Worm (Caenorhabditis elegans): ENCODE measurements around the gene Y6E2A.7.

Y6E2A.7 gene

ce11 chrV:15766122-15766594, 46.5 kb downstream of the Y6E2A.7 start, which contains the start of the genes haf-3 and F57A10.2 (continued):
- TF ChIP-seq snpc-1.3 (tag; optimal IDR thresholded peaks at IDR 0.05; ENCODE audit: insufficient read depth), result peak; percentile 71
- no peak for TF ChIP-seq Y53F4B.3 (GFP tag; IDR thresholded peaks at IDR 0.05)
- TF ChIP-seq rec-8 (tag; optimal IDR thresholded peaks at IDR 0.05), result no peak
- TF ChIP-seq tlf-1 (GFP tag; optimal IDR thresholded peaks at IDR 0.05), result peak; percentile 88
- no peak for TF ChIP-seq nfya-2 (GFP tag; IDR thresholded peaks at IDR 0.05)
- TF ChIP-seq nfyb-1 (GFP tag; IDR thresholded peaks at IDR 0.05), result peak; percentile 92
- TF ChIP-seq K12H6.12 (tag; optimal IDR thresholded peaks at IDR 0.05), result peak; percentile 60
- peak; percentile 67 for TF ChIP-seq ceh-91 (GFP tag; IDR thresholded peaks at IDR 0.05)
- peak; percentile 65; the same call in 1 of the 2 replicates for TF ChIP-seq lir-1 (GFP tag; conservative IDR thresholded peaks at IDR 0.05)
- peak; percentile 56 for TF ChIP-seq xnd-1 (tag; optimal IDR thresholded peaks at IDR 0.05)
- TF ChIP-seq Y95B8A.8 (GFP tag; IDR thresholded peaks at IDR 0.05), result no peak
- no peak for TF ChIP-seq cebp-1 (GFP tag; IDR thresholded peaks at IDR 0.05)
- TF ChIP-seq cebp-1 (tag; optimal IDR thresholded peaks at IDR 0.05), result peak; percentile 81
- TF ChIP-seq ama-1 (optimal IDR thresholded peaks at IDR 0.05), result no peak
- no peak for TF ChIP-seq ama-1 (GFP tag; optimal IDR thresholded peaks at IDR 0.05)
- TF ChIP-seq F33H1.4 (GFP tag; IDR thresholded peaks at IDR 0.05), result peak; percentile 68
- no peak for TF ChIP-seq mxl-1 (tag; optimal IDR thresholded peaks at IDR 0.05)
- TF ChIP-seq ceh-40 (GFP tag; IDR thresholded peaks at IDR 0.05), result no peak
- TF ChIP-seq lin-35 (GFP tag; optimal IDR thresholded peaks at IDR 0.05), result peak; percentile 81 to 97 (median 92)
- TF ChIP-seq ccch-3 (GFP tag; optimal IDR thresholded peaks at IDR 0.05), result no peak
- TF ChIP-seq ztf-22 (GFP tag; optimal IDR thresholded peaks at IDR 0.05), result no peak
- TF ChIP-seq F49E8.2 (tag; optimal IDR thresholded peaks at IDR 0.05; ENCODE audit: insufficient read depth), result peak; percentile 35
- peak; percentile 75 for TF ChIP-seq ZK185.1 (tag; optimal IDR thresholded peaks at IDR 0.05; ENCODE audit: poor library complexity, severe bottlenecking)
- peak; percentile 71 for TF ChIP-seq lsl-1 (GFP tag; optimal IDR thresholded peaks at IDR 0.05)
- no peak for TF ChIP-seq ztf-25 (GFP tag; IDR thresholded peaks at IDR 0.05)
- TF ChIP-seq lsy-27 (tag; optimal IDR thresholded peaks at IDR 0.05; ENCODE audit: borderline replicate concordance, insufficient read depth), result no peak
- TF ChIP-seq Y53G8AR.9 (GFP tag; conservative IDR thresholded peaks at IDR 0.05), result peak; percentile 91
- TF ChIP-seq F37B4.10 (GFP tag; IDR thresholded peaks at IDR 0.05), result no peak
- TF ChIP-seq egl-44 (GFP tag; IDR thresholded peaks at IDR 0.05), result no peak
- TF ChIP-seq F55B11.4 (tag; optimal IDR thresholded peaks at IDR 0.05; ENCODE audit: borderline replicate concordance, insufficient read depth), result no peak
- TF ChIP-seq F23B12.7 (tag; optimal IDR thresholded peaks at IDR 0.05; ENCODE audit: insufficient read depth), result peak; percentile 86
- TF ChIP-seq aptf-2 (GFP tag; conservative IDR thresholded peaks at IDR 0.05), result no peak
- 0 out of 2 replicates have a peak, but pooled peaks have one; percentile 32 for TF ChIP-seq let-526 (GFP tag; IDR thresholded peaks at IDR 0.05)
- peak; percentile 46 for TF ChIP-seq snpc-1.1 (tag; optimal IDR thresholded peaks at IDR 0.05; ENCODE audit: insufficient read depth)
- no peak for TF ChIP-seq ztf-6 (GFP tag; IDR thresholded peaks at IDR 0.05)
- no peak for TF ChIP-seq F52B5.7 (tag; optimal IDR thresholded peaks at IDR 0.05)
- TF ChIP-seq die-1 (tag; optimal IDR thresholded peaks at IDR 0.05), result no peak
- peak; percentile 82 for TF ChIP-seq ekl-4 (GFP tag; IDR thresholded peaks at IDR 0.05)
- TF ChIP-seq madf-10 (tag; optimal IDR thresholded peaks at IDR 0.05), result peak; percentile 38

Measured in whole organism, young adult.